Worm (Caenorhabditis elegans) whole organism, L1 larva: ENCODE results near the gene ttr-5.

ENCODE experiments used
- aha-1 ChIP-seq: fragments of 150-350 bp; optimal IDR thresholded peaks from 2 replicates; lab custom pipeline; 2014; ENCODE audit warnings: missing biosample characterization, missing genetic modification characterization
- ama-1 ChIP-seq: fragments of 150-350 bp; optimal IDR thresholded peaks from 2 replicates; lab custom pipeline; 2014
- elt-3 ChIP-seq, 6 experiments: fragments of 150-350 bp in 1 of 6; sonication (generic microtip); optimal IDR thresholded peaks; 2 replicates each; lab custom pipeline; 2017 to 2018; ENCODE audit warnings: missing biosample characterization in 6 of 6, missing genetic modification characterization in 6 of 6, inconsistent platforms in 1 of 6
- lsy-2 ChIP-seq, 2 experiments: fragments of 150-350 bp; optimal IDR thresholded peaks; 2 replicates each; lab custom pipeline; 2014; ENCODE audit warnings: missing biosample characterization in 2 of 2, missing genetic modification characterization in 2 of 2
- mef-2 ChIP-seq: fragments of 150-350 bp; optimal IDR thresholded peaks from 2 replicates; lab custom pipeline; 2014; ENCODE audit warnings: missing biosample characterization, missing genetic modification characterization
- zag-1 ChIP-seq: fragments of 150-350 bp; optimal IDR thresholded peaks from 2 replicates; lab custom pipeline; 2014; ENCODE audit warnings: missing biosample characterization, missing genetic modification characterization

- TF ChIP-seq lsy-2 (tag; optimal IDR thresholded peaks at IDR 0.05; lab: Kevin White, UChicago), result no peak
- TF ChIP-seq mef-2 (tag; lab: Kevin White, UChicago), result no peak
- TF ChIP-seq ama-1 (lab: Kevin White, UChicago), result no peak
- TF ChIP-seq zag-1 (tag; lab: Kevin White, UChicago), result no peak
- no peak for TF ChIP-seq elt-3 (tag; optimal IDR thresholded peaks at IDR 0.05; lab: Kevin White, UChicago)
- no peak for TF ChIP-seq aha-1
These were observed 850 bp upstream of the ttr-5 start, which contains the start of gene C40H1.3 for ce11 chrIII:9329266-9329665.
